Worm (Caenorhabditis elegans) whole organism, early embryonic: ENCODE measurements around the gene sut-1.

Experiments
- B0310.2 ChIP-seq: sonication (generic microtip); optimal IDR thresholded peaks from 2 replicates; lab custom pipeline; 2016; ENCODE audit warnings: mild to moderate bottlenecking, missing genetic modification characterization, missing compliant biosample characterization
- F13C5.2 ChIP-seq: sonication (generic microtip); optimal IDR thresholded peaks from 2 replicates; lab custom pipeline; 2017; ENCODE audit warnings: mild to moderate bottlenecking, missing genetic modification characterization, inconsistent platforms, missing compliant biosample characterization
- aly-1 ChIP-seq: sonication (generic microtip); optimal IDR thresholded peaks from 2 replicates; lab custom pipeline; 2016; ENCODE audit warnings: missing genetic modification characterization, missing compliant biosample characterization
- ama-1 ChIP-seq: fragments of 150-350 bp; optimal IDR thresholded peaks from 2 replicates; lab custom pipeline; 2014
- ceh-13 ChIP-seq: fragments of 200-800 bp; sonication (Bioruptor generic); optimal IDR thresholded peaks from 2 replicates; lab custom pipeline; 2018; ENCODE audit warnings: mild to moderate bottlenecking, missing genetic modification characterization, missing compliant biosample characterization
- ceh-36 ChIP-seq: sonication (generic microtip); optimal IDR thresholded peaks from 2 replicates; lab custom pipeline; 2016; ENCODE audit warnings: missing genetic modification characterization, inconsistent platforms, missing compliant biosample characterization
- hmbx-1 ChIP-seq: sonication (generic microtip); optimal IDR thresholded peaks from 2 replicates; lab custom pipeline; 2016; ENCODE audit warnings: mild to moderate bottlenecking, missing genetic modification characterization, missing compliant biosample characterization
- hnd-1 ChIP-seq: sonication (generic microtip); optimal IDR thresholded peaks from 2 replicates; lab custom pipeline; 2016; ENCODE audit warnings: missing genetic modification characterization, missing compliant biosample characterization
- pes-1 ChIP-seq: fragments of 200-800 bp; sonication (Bioruptor generic); IDR thresholded peaks from 2 replicates; pipeline ENCODE4 v1.3.6; 2022; ENCODE audit warnings: missing genetic modification reagents, missing genetic modification characterization, missing compliant biosample characterization
- scrt-1 ChIP-seq: fragments of 200-800 bp; sonication (Bioruptor generic); IDR thresholded peaks from 2 replicates; pipeline ENCODE4 v1.3.6; 2022; ENCODE audit warnings: missing genetic modification characterization, missing compliant biosample characterization
- sea-1 ChIP-seq: fragments of 200-800 bp; sonication (Bioruptor generic); conservative IDR thresholded peaks from 2 replicates; pipeline ENCODE4 v1.3.6; 2022; ENCODE audit warnings: missing genetic modification characterization, missing compliant biosample characterization
- tbx-37 ChIP-seq: fragments of 200-800 bp; sonication (Bioruptor generic); conservative IDR thresholded peaks from 2 replicates; pipeline ENCODE4 v1.3.6; 2022; ENCODE audit warnings: missing genetic modification reagents, missing genetic modification characterization, missing compliant biosample characterization

DNA sequence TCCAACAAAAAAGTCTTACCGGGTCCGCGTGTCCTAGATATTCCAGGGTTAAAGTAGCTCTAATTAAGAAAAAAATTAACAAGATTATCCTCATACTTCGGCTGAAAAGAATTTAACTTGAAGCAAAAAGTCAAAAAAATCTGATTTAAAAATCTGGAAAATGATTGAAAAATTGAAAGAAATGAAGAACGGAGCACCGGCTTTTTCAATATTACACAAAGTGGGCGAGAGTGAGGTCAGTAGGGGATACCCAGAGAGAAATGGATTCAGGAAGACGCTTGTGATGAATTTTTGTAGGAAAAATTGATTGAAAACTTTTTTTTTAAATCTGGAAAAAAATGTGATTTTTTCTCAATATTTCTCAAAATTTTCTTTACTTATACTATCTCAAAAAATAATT, 22.3 kb downstream of the sut-1 start, which contains the start of gene pho-14:
- no peak for TF ChIP-seq aly-1
- no peak for TF ChIP-seq ama-1 (lab: Kevin White, UChicago)
- TF ChIP-seq sea-1 (GFP tag; lab: Robert Waterston, UW): no peak
- no peak for TF ChIP-seq pes-1 (GFP tag; lab: Robert Waterston, UW)
- no peak for TF ChIP-seq B0310.2 (tag; lab: Kevin White, UChicago)
- no peak for TF ChIP-seq hnd-1 (tag; lab: Kevin White, UChicago)
- TF ChIP-seq ceh-13 (GFP tag; lab: Kevin White, UChicago): no peak
- TF ChIP-seq F13C5.2 (tag; lab: Kevin White, UChicago): no peak
- no peak for TF ChIP-seq hmbx-1 (tag; lab: Kevin White, UChicago)
- no peak for TF ChIP-seq scrt-1 (GFP tag; lab: Robert Waterston, UW)
- TF ChIP-seq ceh-36 (tag; lab: Kevin White, UChicago): no peak
- TF ChIP-seq tbx-37: no peak
